Fruit fly (Drosophila melanogaster) whole organism, prepupa: ENCODE results near the gene Acam.

ENCODE experiments used
- CG1621 ChIP-seq: fragments of 200-800 bp; sonication (Bioruptor generic); optimal IDR thresholded peaks from 3 replicates; lab custom pipeline; 2018; ENCODE audit warnings: missing biosample characterization, mild to moderate bottlenecking, missing genetic modification characterization
- CG34406 ChIP-seq: fragments of 200-800 bp; sonication (Bioruptor generic); optimal IDR thresholded peaks from 3 replicates; lab custom pipeline; 2016; ENCODE audit warnings: missing biosample characterization, missing genetic modification characterization
- Eip78C ChIP-seq: fragments of 200-800 bp; sonication (Bioruptor generic); peaks from one replicate; lab custom pipeline; 2016; ENCODE audit warnings: missing biosample characterization, missing genetic modification characterization
- Sox14 ChIP-seq: fragments of 200-800 bp; sonication (Bioruptor generic); optimal IDR thresholded peaks from 3 replicates; lab custom pipeline; 2016; ENCODE audit warnings: missing biosample characterization, missing genetic modification characterization
- acj6 ChIP-seq: fragments of 200-800 bp; sonication (Bioruptor generic); optimal IDR thresholded peaks from 3 replicates; lab custom pipeline; 2016; ENCODE audit warnings: missing biosample characterization, missing genetic modification characterization

DNA sequence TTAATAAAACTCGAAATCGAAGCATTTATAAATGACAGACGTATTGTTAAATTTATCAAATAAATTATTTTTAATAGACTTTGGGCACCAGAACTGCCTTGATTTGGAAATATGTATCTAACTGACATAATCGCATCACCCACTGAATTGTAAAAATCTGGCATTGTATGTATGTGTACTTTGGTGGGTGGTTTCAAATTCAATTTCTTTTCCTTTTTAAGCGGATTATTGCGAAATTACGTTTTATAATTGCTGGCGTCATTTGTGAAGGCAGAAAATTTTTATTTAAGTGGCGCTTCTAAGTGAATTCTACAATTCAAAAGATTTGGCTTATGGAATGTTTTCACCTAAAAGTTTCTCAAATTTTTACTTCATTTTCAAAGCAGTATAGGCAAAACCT is 33.5 kb upstream of the Acam start, which contains the start of gene CG4956:
- TF ChIP-seq Eip78C: no peak
- TF ChIP-seq acj6 (GFP tag; lab: Kevin White, UChicago): no peak
- TF ChIP-seq CG34406: no peak
- TF ChIP-seq CG1621 (tag; lab: Kevin White, UChicago): no peak
- no peak for TF ChIP-seq Sox14 (GFP tag; lab: Kevin White, UChicago)
